Worm (Caenorhabditis elegans) whole organism, L4 larva: ENCODE results near the gene mics-1.

Source experiments
- ama-1 ChIP-seq: fragments of 150-350 bp; optimal IDR thresholded peaks from 2 replicates; lab custom pipeline; 2014; ENCODE audit warnings: inconsistent platforms, mixed read lengths
- ceh-82 ChIP-seq: sonication (generic microtip); optimal IDR thresholded peaks from 2 replicates; lab custom pipeline; 2017; ENCODE audit warnings: missing biosample characterization, missing genetic modification characterization
- ces-1 ChIP-seq: fragments of 150-350 bp; sonication (generic microtip); optimal IDR thresholded peaks from 4 replicates; lab custom pipeline; 2014; ENCODE audit warnings: missing biosample characterization, missing genetic modification reagents, missing genetic modification characterization
- fkh-10 ChIP-seq: fragments of 150-350 bp; optimal IDR thresholded peaks from 2 replicates; lab custom pipeline; 2014; ENCODE audit warnings: missing biosample characterization, missing genetic modification reagents, missing genetic modification characterization
- lin-13 ChIP-seq: fragments of 150-350 bp; optimal IDR thresholded peaks from 2 replicates; lab custom pipeline; 2014; ENCODE audit warnings: missing biosample characterization, missing genetic modification reagents, missing genetic modification characterization
- lin-39 ChIP-seq: fragments of 150-350 bp; optimal IDR thresholded peaks from 2 replicates; lab custom pipeline; 2014; ENCODE audit warnings: missing biosample characterization, missing genetic modification reagents, missing genetic modification characterization
- mdl-1 ChIP-seq, 2 experiments: fragments of 150-350 bp in 1 of 2; sonication (generic microtip) in 1 of 2; optimal IDR thresholded peaks; 2 replicates each; lab custom pipeline; 2014 to 2017; ENCODE audit warnings: missing biosample characterization in 2 of 2, missing genetic modification characterization in 2 of 2
- nhr-11 ChIP-seq: fragments of 150-350 bp; optimal IDR thresholded peaks from 2 replicates; lab custom pipeline; 2014; ENCODE audit warnings: missing biosample characterization, missing genetic modification characterization
- nhr-42 ChIP-seq: fragments of 200-800 bp; sonication (Bioruptor generic); IDR thresholded peaks from 2 replicates; pipeline ENCODE4 v1.3.6; 2022; ENCODE audit warnings: missing genetic modification characterization, missing compliant biosample characterization
- nhr-77 ChIP-seq: fragments of 150-350 bp; optimal IDR thresholded peaks from 2 replicates; lab custom pipeline; 2014; ENCODE audit warnings: missing biosample characterization, missing genetic modification characterization
- pha-4 ChIP-seq, 2 experiments: fragments of 150-350 bp in 1 of 2; fragments of 200-800 bp in 1 of 2; sonication (Bioruptor generic) in 1 of 2; IDR thresholded peaks in 1 of 2; optimal IDR thresholded peaks in 1 of 2; 2 replicates each; pipeline versions ENCODE4 v1.3.6 to Lab custom; 2014 to 2022; ENCODE audit warnings: missing genetic modification characterization in 2 of 2, missing genetic modification reagents in 2 of 2, missing biosample characterization in 1 of 2, missing compliant biosample characterization in 1 of 2
- unc-62 ChIP-seq, 3 experiments: fragments of 150-350 bp in 1 of 3; sonication (generic microtip); optimal IDR thresholded peaks in 2 of 3; peaks in 1 of 3; 1 replicate in 1 of 3; 2 replicates in 2 of 3; lab custom pipeline; 2014 to 2017; ENCODE audit warnings: missing biosample characterization in 3 of 3, missing genetic modification characterization in 3 of 3, missing genetic modification reagents in 3 of 3, missing genotype in 1 of 3

DNA sequence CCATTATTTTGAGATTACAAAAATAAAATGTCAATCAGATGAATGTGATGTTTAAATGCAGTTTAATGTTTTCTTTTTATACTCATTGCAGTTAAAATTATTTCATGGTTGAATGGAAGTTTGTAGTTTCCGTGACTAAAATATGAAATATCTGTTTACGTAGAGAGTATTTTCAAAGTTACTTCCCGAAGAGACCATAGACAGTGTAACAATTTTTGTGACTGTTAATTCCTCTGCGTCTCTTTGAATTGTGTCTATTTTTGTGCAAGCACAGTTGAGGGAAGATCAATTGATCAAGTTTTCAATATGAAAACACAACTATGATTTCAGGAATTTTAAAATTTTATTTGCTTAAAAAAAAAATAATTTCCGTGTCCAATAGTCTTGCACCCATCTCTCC lies 31.4 kb downstream of the mics-1 start, which contains the start of gene F25D1.5:
- no peak for TF ChIP-seq nhr-11 (tag; lab: Kevin White, UChicago)
- no peak for TF ChIP-seq ceh-82 (tag; lab: Kevin White, UChicago)
- no peak for TF ChIP-seq pha-4 (GFP tag; IDR thresholded peaks at IDR 0.05; lab: Robert Waterston, UW)
- TF ChIP-seq pha-4 (tag; optimal IDR thresholded peaks at IDR 0.05; lab: Kevin White, UChicago) = no peak
- no peak for TF ChIP-seq unc-62 (GFP tag; optimal IDR thresholded peaks at IDR 0.05 in 1 of 2; lab: Kevin White, UChicago)
- no peak for TF ChIP-seq unc-62 (tag; optimal IDR thresholded peaks at IDR 0.05; lab: Kevin White, UChicago)
- TF ChIP-seq nhr-42 = no peak
- no peak for TF ChIP-seq ama-1 (lab: Kevin White, UChicago)
- TF ChIP-seq lin-39 (tag; lab: Kevin White, UChicago) = no peak
- peak; percentile 98 for TF ChIP-seq nhr-77 (tag; lab: Kevin White, UChicago)
- no peak for TF ChIP-seq mdl-1 (tag; optimal IDR thresholded peaks at IDR 0.05; lab: Kevin White, UChicago)
- TF ChIP-seq lin-13 = no peak
- no peak for TF ChIP-seq ces-1 (GFP tag; lab: Kevin White, UChicago)
- no peak for TF ChIP-seq fkh-10 (GFP tag; lab: Kevin White, UChicago)
